Worm (Caenorhabditis elegans) whole organism, L3 larva: ENCODE results near the gene qua-1.

Experiments used
- R02D3.7 ChIP-seq: fragments of 150-350 bp; optimal IDR thresholded peaks from 2 replicates; lab custom pipeline; 2014; ENCODE audit warnings: missing biosample characterization, missing genetic modification characterization
- ZK546.5 ChIP-seq: sonication (generic microtip); optimal IDR thresholded peaks from 2 replicates; lab custom pipeline; 2017; ENCODE audit warnings: missing biosample characterization, missing genetic modification characterization
- aly-2 ChIP-seq: fragments of 150-350 bp; optimal IDR thresholded peaks from 2 replicates; lab custom pipeline; 2014; ENCODE audit warnings: missing biosample characterization, missing genetic modification characterization
- ama-1 ChIP-seq: fragments of 150-350 bp; optimal IDR thresholded peaks from 2 replicates; lab custom pipeline; 2018
- ceh-16 ChIP-seq: sonication (generic microtip); optimal IDR thresholded peaks from 2 replicates; lab custom pipeline; 2017; ENCODE audit warnings: missing biosample characterization, missing genetic modification characterization
- ceh-28 ChIP-seq: fragments of 150-350 bp; optimal IDR thresholded peaks from 2 replicates; lab custom pipeline; 2014; ENCODE audit warnings: missing biosample characterization, missing genetic modification reagents, missing genetic modification characterization
- ceh-82 ChIP-seq: fragments of 150-350 bp; optimal IDR thresholded peaks from 2 replicates; lab custom pipeline; 2014; ENCODE audit warnings: missing biosample characterization, missing genetic modification characterization
- ceh-9 ChIP-seq: sonication (generic microtip); optimal IDR thresholded peaks from 2 replicates; lab custom pipeline; 2018; ENCODE audit warnings: missing biosample characterization, missing genetic modification characterization
- daf-12 ChIP-seq: fragments of 150-350 bp; optimal IDR thresholded peaks from 2 replicates; lab custom pipeline; 2014; ENCODE audit warnings: missing biosample characterization, missing genetic modification reagents, missing genetic modification characterization
- egl-27 ChIP-seq: sonication (generic microtip); optimal IDR thresholded peaks from 4 replicates; lab custom pipeline; 2017; ENCODE audit warnings: missing biosample characterization, missing genetic modification reagents, missing genetic modification characterization
- egl-5 ChIP-seq: fragments of 150-350 bp; optimal IDR thresholded peaks from 2 replicates; lab custom pipeline; 2017; ENCODE audit warnings: missing biosample characterization, missing genetic modification reagents, missing genetic modification characterization, inconsistent platforms
- elt-1 ChIP-seq: fragments of 150-350 bp; optimal IDR thresholded peaks from 2 replicates; lab custom pipeline; 2014; ENCODE audit warnings: missing biosample characterization, missing genetic modification characterization
- elt-2 ChIP-seq: sonication (generic microtip); optimal IDR thresholded peaks from 2 replicates; lab custom pipeline; 2016; ENCODE audit warnings: missing genetic modification reagents, mild to moderate bottlenecking, missing genetic modification characterization, missing compliant biosample characterization
- elt-3 ChIP-seq, 3 experiments: fragments of 150-350 bp in 1 of 3; sonication (generic microtip) in 2 of 3; optimal IDR thresholded peaks; 2 replicates in 2 of 3; 4 replicates in 1 of 3; lab custom pipeline; 2014 to 2017; ENCODE audit warnings: missing biosample characterization in 3 of 3, missing genetic modification characterization in 3 of 3
- eor-1 ChIP-seq, 2 experiments: fragments of 150-350 bp; optimal IDR thresholded peaks; 2 replicates each; lab custom pipeline; 2014 to 2018; ENCODE audit warnings: missing biosample characterization in 2 of 2, missing genetic modification characterization in 2 of 2
- fkh-10 ChIP-seq: sonication (generic microtip); optimal IDR thresholded peaks from 2 replicates; lab custom pipeline; 2017; ENCODE audit warnings: missing biosample characterization, missing genetic modification reagents, missing genetic modification characterization
- fkh-2 ChIP-seq: fragments of 150-350 bp; optimal IDR thresholded peaks from 2 replicates; lab custom pipeline; 2014; ENCODE audit warnings: missing biosample characterization, missing genetic modification reagents, missing genetic modification characterization
- fos-1 ChIP-seq: fragments of 150-350 bp; optimal IDR thresholded peaks from 2 replicates; lab custom pipeline; 2014; ENCODE audit warnings: missing biosample characterization, missing genetic modification characterization
- hmg-11 ChIP-seq: sonication (generic microtip); optimal IDR thresholded peaks from 2 replicates; lab custom pipeline; 2016; ENCODE audit warnings: missing genetic modification characterization, missing compliant biosample characterization
- jun-1 ChIP-seq: fragments of 150-350 bp; optimal IDR thresholded peaks from 2 replicates; lab custom pipeline; 2014; ENCODE audit warnings: missing biosample characterization, missing genetic modification reagents, missing genetic modification characterization
- lin-15B ChIP-seq: fragments of 150-350 bp; optimal IDR thresholded peaks from 2 replicates; lab custom pipeline; 2014; ENCODE audit warnings: missing biosample characterization, missing genetic modification characterization
- lin-39 ChIP-seq: fragments of 150-350 bp; optimal IDR thresholded peaks from 2 replicates; lab custom pipeline; 2018; ENCODE audit warnings: missing biosample characterization, missing genetic modification reagents, missing genetic modification characterization
- lsy-12 ChIP-seq: sonication (generic microtip); optimal IDR thresholded peaks from 2 replicates; lab custom pipeline; 2016; ENCODE audit warnings: mild to moderate bottlenecking, missing genetic modification characterization, missing compliant biosample characterization
- mdl-1 ChIP-seq: fragments of 150-350 bp; optimal IDR thresholded peaks from 2 replicates; lab custom pipeline; 2014; ENCODE audit warnings: missing biosample characterization, missing genetic modification characterization
- mml-1 ChIP-seq: fragments of 150-350 bp; sonication (generic microtip); optimal IDR thresholded peaks from 3 replicates; lab custom pipeline; 2014; ENCODE audit warnings: missing biosample characterization, missing genetic modification characterization
- nfya-1 ChIP-seq: sonication (generic microtip); optimal IDR thresholded peaks from 2 replicates; lab custom pipeline; 2017; ENCODE audit warnings: missing genetic modification characterization, mild to moderate bottlenecking, missing compliant biosample characterization, antibody characterized with exemption, moderate library complexity; ENCODE audit not compliant: insufficient read depth
- nhr-11 ChIP-seq: fragments of 150-350 bp; optimal IDR thresholded peaks from 2 replicates; lab custom pipeline; 2014; ENCODE audit warnings: missing biosample characterization, missing genetic modification characterization
- nhr-12 ChIP-seq: fragments of 150-350 bp; optimal IDR thresholded peaks from 2 replicates; lab custom pipeline; 2014; ENCODE audit warnings: missing biosample characterization, missing genetic modification characterization
- nhr-23 ChIP-seq: fragments of 150-350 bp; optimal IDR thresholded peaks from 2 replicates; lab custom pipeline; 2014; ENCODE audit warnings: missing biosample characterization, missing genetic modification reagents, missing genetic modification characterization
- nhr-237 ChIP-seq: fragments of 150-350 bp; optimal IDR thresholded peaks from 2 replicates; lab custom pipeline; 2014; ENCODE audit warnings: missing biosample characterization, missing genetic modification characterization
- nhr-25 ChIP-seq: sonication (generic microtip); optimal IDR thresholded peaks from 2 replicates; lab custom pipeline; 2017; ENCODE audit warnings: missing biosample characterization, missing genetic modification characterization
- nhr-28 ChIP-seq: fragments of 150-350 bp; optimal IDR thresholded peaks from 2 replicates; lab custom pipeline; 2014; ENCODE audit warnings: missing biosample characterization, missing genetic modification characterization
- nhr-43 ChIP-seq: sonication (generic microtip); optimal IDR thresholded peaks from 2 replicates; lab custom pipeline; 2016; ENCODE audit warnings: mild to moderate bottlenecking, missing genetic modification characterization, missing compliant biosample characterization; ENCODE audit not compliant: poor library complexity, severe bottlenecking
- nhr-76 ChIP-seq: fragments of 150-350 bp; sonication (generic microtip); optimal IDR thresholded peaks from 5 replicates; lab custom pipeline; 2014; ENCODE audit warnings: missing biosample characterization, missing genetic modification characterization
- nhr-77 ChIP-seq: fragments of 150-350 bp; optimal IDR thresholded peaks from 2 replicates; lab custom pipeline; 2014; ENCODE audit warnings: missing biosample characterization, missing genetic modification characterization
- pha-4 ChIP-seq: fragments of 150-350 bp; optimal IDR thresholded peaks from 2 replicates; lab custom pipeline; 2014; ENCODE audit warnings: missing biosample characterization, missing genetic modification reagents, missing genetic modification characterization
- pqm-1 ChIP-seq: fragments of 150-350 bp; optimal IDR thresholded peaks from 2 replicates; lab custom pipeline; 2017; ENCODE audit warnings: missing biosample characterization, missing genetic modification characterization, inconsistent platforms
- sea-2 ChIP-seq: fragments of 150-350 bp; sonication (generic microtip); optimal IDR thresholded peaks from 4 replicates; lab custom pipeline; 2014; ENCODE audit warnings: missing biosample characterization, missing genetic modification reagents, missing genetic modification characterization
- skn-1 ChIP-seq: fragments of 150-350 bp; optimal IDR thresholded peaks from 2 replicates; lab custom pipeline; 2014; ENCODE audit warnings: missing biosample characterization, missing genetic modification characterization
- snpc-4 ChIP-seq: fragments of 150-350 bp; optimal IDR thresholded peaks from 2 replicates; lab custom pipeline; 2014; ENCODE audit warnings: missing biosample characterization, missing genetic modification characterization
- tbx-2 ChIP-seq: sonication (generic microtip); optimal IDR thresholded peaks from 2 replicates; lab custom pipeline; 2016; ENCODE audit warnings: mild to moderate bottlenecking, missing genetic modification characterization, missing compliant biosample characterization
- unc-39 ChIP-seq: sonication (generic microtip); optimal IDR thresholded peaks from 4 replicates; lab custom pipeline; 2017; ENCODE audit warnings: missing biosample characterization, missing genetic modification characterization
- unc-62 ChIP-seq: fragments of 150-350 bp; sonication (generic microtip); optimal IDR thresholded peaks from 4 replicates; lab custom pipeline; 2014; ENCODE audit warnings: missing biosample characterization, missing genetic modification reagents, missing genetic modification characterization
- zag-1 ChIP-seq: fragments of 150-350 bp; optimal IDR thresholded peaks from 2 replicates; lab custom pipeline; 2014; ENCODE audit warnings: missing biosample characterization, missing genetic modification characterization
- ztf-11 ChIP-seq: fragments of 150-350 bp; optimal IDR thresholded peaks from 2 replicates; lab custom pipeline; 2014; ENCODE audit warnings: missing biosample characterization, missing genetic modification characterization
- ztf-4 ChIP-seq: fragments of 150-350 bp; optimal IDR thresholded peaks from 2 replicates; lab custom pipeline; 2014; ENCODE audit warnings: missing biosample characterization, missing genetic modification characterization

Gene qua-1

DNA sequence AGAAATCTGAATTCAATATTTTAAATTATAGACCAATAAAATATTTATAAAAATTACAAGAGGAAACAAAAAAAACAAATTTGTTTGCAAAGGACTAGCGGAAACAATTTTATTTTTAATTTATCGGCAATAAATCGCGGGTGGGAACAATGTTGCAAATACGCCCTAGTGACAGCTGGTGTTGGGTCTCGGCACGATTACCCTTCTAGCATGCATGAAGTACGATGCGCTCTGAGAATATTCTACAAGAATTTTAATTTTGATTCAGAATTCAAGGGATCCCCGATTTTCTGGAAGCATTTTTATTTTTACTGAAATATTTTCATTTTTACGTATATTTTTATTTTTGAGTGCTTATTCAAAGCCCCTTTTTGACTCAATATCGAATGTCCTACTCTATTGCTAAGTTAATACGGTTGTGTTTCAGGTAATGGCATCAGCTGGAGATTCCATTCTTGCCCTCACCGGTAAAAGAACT, 13.5 kb upstream of the qua-1 start, which contains the start of the genes mig-5 and cct-1:
TSS of gene mig-5 (minus strand) at position 8 of the 478 bp plus-strand sequence.
TSS of gene cct-1 (plus strand) at position 428 of the 478 bp plus-strand sequence.
- TF ChIP-seq egl-5 (tag; lab: Kevin White, UChicago) (peak; percentile 98), mdl-1 (peak; percentile 62), nfya-1 (tag; lab: Kevin White, UChicago) (peak; percentile 99), zag-1 (tag; lab: Kevin White, UChicago) (peak; percentile 81), nhr-43 (tag; lab: Kevin White, UChicago) (peak; percentile 98), ceh-16 (peak; percentile 48), ceh-28 (tag; lab: Kevin White, UChicago) (peak; percentile 94), unc-62 (peak; percentile 86), daf-12 (tag; lab: Kevin White, UChicago) (peak; percentile 30), nhr-28 (tag; lab: Kevin White, UChicago) (peak; percentile 62), nhr-76 (tag; lab: Kevin White, UChicago) (peak; percentile 35), ZK546.5 (tag; lab: Kevin White, UChicago) (peak; percentile 52), egl-27 (tag; lab: Kevin White, UChicago) (peak; percentile 29), ceh-9 (tag; lab: Kevin White, UChicago) (no peak), aly-2 (peak; percentile 91), nhr-23 (tag; lab: Kevin White, UChicago) (peak; percentile 99), skn-1 (tag; lab: Kevin White, UChicago) (peak; percentile 96), hmg-11 (tag; lab: Kevin White, UChicago) (peak; percentile 96), sea-2 (GFP tag; lab: Kevin White, UChicago) (no peak), fkh-10 (GFP tag; lab: Kevin White, UChicago) (peak; percentile 91), mml-1 (tag; lab: Kevin White, UChicago) (no peak), fos-1 (peak; percentile 20), nhr-12 (no peak), ceh-82 (tag; lab: Kevin White, UChicago) (peak; percentile 96), lin-15B (tag; lab: Kevin White, UChicago) (peak; percentile 99), snpc-4 (tag; lab: Kevin White, UChicago) (peak; percentile 86), tbx-2 (tag; lab: Kevin White, UChicago) (peak; percentile 91), eor-1 (tag; optimal IDR thresholded peaks at IDR 0.05; lab: Kevin White, UChicago) (no peak), ztf-11 (no peak), jun-1 (tag; lab: Kevin White, UChicago) (peak; percentile 95), elt-3 (tag; optimal IDR thresholded peaks at IDR 0.05; lab: Kevin White, UChicago) (peak in 2 of 3 experiments; percentile 20 to 79), elt-1 (tag; lab: Kevin White, UChicago) (peak; percentile 86), pqm-1 (tag; lab: Kevin White, UChicago) (peak; percentile 92), lsy-12 (peak; percentile 96), nhr-25 (tag; lab: Kevin White, UChicago) (peak; percentile 94), unc-39 (tag; lab: Kevin White, UChicago) (no peak), nhr-237 (tag; lab: Kevin White, UChicago) (no peak), nhr-77 (tag; lab: Kevin White, UChicago) (peak; percentile 93), ama-1 (lab: Kevin White, UChicago) (peak; percentile 77), ztf-4 (tag; lab: Kevin White, UChicago) (no peak), fkh-2 (no peak), nhr-11 (tag; lab: Kevin White, UChicago) (peak; percentile 92), lin-39 (tag; lab: Kevin White, UChicago) (peak; percentile 96), pha-4 (tag; lab: Kevin White, UChicago) (peak; percentile 99), R02D3.7 (tag; lab: Kevin White, UChicago) (peak; percentile 95), elt-2 (tag; lab: Kevin White, UChicago) (peak; percentile 80)
